Worm (Caenorhabditis elegans) whole organism, midembryonic: Measurements from ENCODE around the gene T21C12.8.

Source experiments
- cog-1 ChIP-seq: sonication (generic microtip); optimal IDR thresholded peaks from 2 replicates; lab custom pipeline; 2016; ENCODE audit warnings: missing genetic modification characterization, missing compliant biosample characterization
- ztf-29 ChIP-seq: fragments of 200-800 bp; sonication (Bioruptor generic); IDR thresholded peaks from 2 replicates; pipeline ENCODE4 v1.3.6; 2022; ENCODE audit warnings: missing genetic modification reagents, missing genetic modification characterization, missing compliant biosample characterization

- TF ChIP-seq cog-1 (no peak), ztf-29 (GFP tag; lab: Robert Waterston, UW) (no peak)
These were observed 17.6 kb downstream of the T21C12.8 start, which contains the start of gene hpd-1 for ce11 chrIII:10535226-10535625.
